Worm (Caenorhabditis elegans): ENCODE results near the gene grd-3.
"Not testable (repeated sequence)": the region's sequence is repeated elsewhere in the genome, so short reads cannot be mapped to it uniquely, and the experiment has no call there.

The grd-3 gene

ce11 chrIV:3433387-3433786 lies 6.1 kb upstream of the grd-3 start, which contains the start of gene C04C3.7:
Gene C04C3.7 (minus strand): TSS chrIV:3433487.
- not testable (repeated sequence) for TF ChIP-seq Y55F3AM.14 (GFP tag; optimal IDR thresholded peaks at IDR 0.05); nhr-237 (tag; optimal IDR thresholded peaks at IDR 0.05); elt-3 (tag; optimal IDR thresholded peaks at IDR 0.05)

ce11 chrIV:3436021-3436420 lies 3.4 kb upstream of the grd-3 start, which contains the start of gene srz-32:
Gene srz-32 (plus strand): TSS chrIV:3436321.
- TF ChIP-seq elt-1 (tag; optimal IDR thresholded peaks at IDR 0.05) (no peak), sma-9 (GFP tag; optimal IDR thresholded peaks at IDR 0.05) (no peak), sma-9 (tag; optimal IDR thresholded peaks at IDR 0.05) (no peak), unc-55 (GFP tag; optimal IDR thresholded peaks at IDR 0.05) (no peak), elt-3 (tag; optimal IDR thresholded peaks at IDR 0.05) (no peak), nhr-237 (tag; optimal IDR thresholded peaks at IDR 0.05) (no peak), snpc-4 (tag; optimal IDR thresholded peaks at IDR 0.05) (no peak), alr-1 (tag; optimal IDR thresholded peaks at IDR 0.05) (no peak), ZK546.5 (tag; optimal IDR thresholded peaks at IDR 0.05) (no peak), unc-39 (tag; optimal IDR thresholded peaks at IDR 0.05) (no peak), nhr-77 (tag; optimal IDR thresholded peaks at IDR 0.05) (no peak), nhr-25 (tag; optimal IDR thresholded peaks at IDR 0.05) (no peak), ztf-11 (tag; optimal IDR thresholded peaks at IDR 0.05) (no peak), mab-5 (tag; optimal IDR thresholded peaks at IDR 0.05) (no peak), zag-1 (tag; optimal IDR thresholded peaks at IDR 0.05) (no peak), ceh-82 (tag; optimal IDR thresholded peaks at IDR 0.05) (no peak), C34F6.9 (tag; optimal IDR thresholded peaks at IDR 0.05) (no peak)

ce11 chrIV:3438022-3438421 lies 1.4 kb upstream of the grd-3 start, which contains the start of gene grd-13:
Gene grd-13 (plus strand): TSS chrIV:3438312.
- TF ChIP-seq sma-9 (GFP tag; optimal IDR thresholded peaks at IDR 0.05): peak; percentile 36
- TF ChIP-seq sma-9 (tag; optimal IDR thresholded peaks at IDR 0.05): no peak
- no peak for TF ChIP-seq lin-13 (GFP tag; optimal IDR thresholded peaks at IDR 0.05)
- no peak for TF ChIP-seq unc-39 (tag; optimal IDR thresholded peaks at IDR 0.05)
- TF ChIP-seq nhr-25 (tag; optimal IDR thresholded peaks at IDR 0.05): peak; percentile 32
- TF ChIP-seq nhr-23 (tag; optimal IDR thresholded peaks at IDR 0.05): peak; percentile 60
- peak; percentile 85 for TF ChIP-seq ceh-16 (tag; optimal IDR thresholded peaks at IDR 0.05)
- TF ChIP-seq elt-1 (tag; optimal IDR thresholded peaks at IDR 0.05): peak; percentile 70

ce11 chrIV:3440848-3441247 lies 1.4 kb downstream of the grd-3 start, which contains the start of gene grd-10:
Gene grd-10 (plus strand): TSS chrIV:3441055.
- no peak for TF ChIP-seq nhr-12 (tag; optimal IDR thresholded peaks at IDR 0.05)
- TF ChIP-seq nhr-25 (tag; optimal IDR thresholded peaks at IDR 0.05): peak; percentile 35
- peak; percentile 54 for TF ChIP-seq sma-9 (GFP tag; optimal IDR thresholded peaks at IDR 0.05)
- no peak for TF ChIP-seq sma-9 (tag; optimal IDR thresholded peaks at IDR 0.05)
- TF ChIP-seq nhr-77 (tag; optimal IDR thresholded peaks at IDR 0.05): no peak
- no peak for TF ChIP-seq ztf-4 (tag; optimal IDR thresholded peaks at IDR 0.05)
- no peak for TF ChIP-seq lsy-2 (tag; optimal IDR thresholded peaks at IDR 0.05)
- no peak for TF ChIP-seq dmd-4 (tag; optimal IDR thresholded peaks at IDR 0.05)
- TF ChIP-seq unc-55 (GFP tag; optimal IDR thresholded peaks at IDR 0.05): no peak
- TF ChIP-seq lin-11 (tag; optimal IDR thresholded peaks at IDR 0.05): no peak
- no peak for TF ChIP-seq crh-2 (tag; optimal IDR thresholded peaks at IDR 0.05)
- TF ChIP-seq elt-1 (tag; optimal IDR thresholded peaks at IDR 0.05): peak; percentile 72
- TF ChIP-seq mbf-1 (tag; optimal IDR thresholded peaks at IDR 0.05): no peak
- TF ChIP-seq ceh-16 (tag; optimal IDR thresholded peaks at IDR 0.05): peak; percentile 70
- no peak for TF ChIP-seq unc-62 (GFP tag; optimal IDR thresholded peaks at IDR 0.05)
- TF ChIP-seq peb-1 (tag; optimal IDR thresholded peaks at IDR 0.05): no peak
- TF ChIP-seq sem-4 (tag; optimal IDR thresholded peaks at IDR 0.05): no peak

- TF ChIP-seq crh-2 (tag; optimal IDR thresholded peaks at IDR 0.05) (no peak), egl-27 (tag; optimal IDR thresholded peaks at IDR 0.05) (no peak), aly-2 (tag; optimal IDR thresholded peaks at IDR 0.05) (no peak), unc-55 (GFP tag; optimal IDR thresholded peaks at IDR 0.05) (no peak), sma-9 (GFP tag; optimal IDR thresholded peaks at IDR 0.05) (no peak), sma-9 (tag; optimal IDR thresholded peaks at IDR 0.05) (no peak), nhr-12 (tag; optimal IDR thresholded peaks at IDR 0.05) (no peak), nhr-77 (tag; optimal IDR thresholded peaks at IDR 0.05) (no peak), blmp-1 (tag; optimal IDR thresholded peaks at IDR 0.05; ENCODE audit: insufficient read depth) (no peak), F13H6.1 (tag; optimal IDR thresholded peaks at IDR 0.05) (no peak), ztf-11 (tag; optimal IDR thresholded peaks at IDR 0.05) (no peak), snpc-4 (tag; optimal IDR thresholded peaks at IDR 0.05) (no peak), sma-3 (GFP tag; optimal IDR thresholded peaks at IDR 0.05) (no peak), nhr-6 (tag; optimal IDR thresholded peaks at IDR 0.05) (no peak), Y55F3AM.14 (GFP tag; optimal IDR thresholded peaks at IDR 0.05) (no peak), nhr-237 (tag; optimal IDR thresholded peaks at IDR 0.05) (no peak), nhr-23 (tag; optimal IDR thresholded peaks at IDR 0.05) (no peak), nhr-11 (tag; optimal IDR thresholded peaks at IDR 0.05) (no peak), nhr-10 (tag; optimal IDR thresholded peaks at IDR 0.05) (no peak), ceh-82 (tag; optimal IDR thresholded peaks at IDR 0.05) (no peak)
Measured at ce11 chrIV:3442513-3442912, 3.1 kb downstream of the grd-3 start.
